Fruit fly (Drosophila melanogaster): ENCODE results near the gene Reph.

Reph gene

dm6 chr2L:3789290-3790067 is 13.9 kb upstream of the Reph start (continued):
- TF ChIP-seq CG10321 (GFP tag; IDR thresholded peaks at IDR 0.05) (no peak), zfh1 (GFP tag; IDR thresholded peaks at IDR 0.05) (peak; percentile 91), Lhr (GFP tag; optimal IDR thresholded peaks at IDR 0.05) (peak; percentile 67), dm (GFP tag; optimal IDR thresholded peaks at IDR 0.05) (no peak), dmrt11E (tag; optimal IDR thresholded peaks at IDR 0.05) (peak; percentile 82), Oaz (GFP tag; IDR thresholded peaks at IDR 0.05) (peak; percentile 33; the same call in 1 of the 2 replicates), CG14050 (GFP tag; IDR thresholded peaks at IDR 0.05) (peak; percentile 63), jigr1 (GFP tag; IDR thresholded peaks at IDR 0.05) (peak; percentile 17; the same call in 1 of the 3 replicates), Adf1 (GFP tag; IDR thresholded peaks at IDR 0.05) (no peak), Ravus (GFP tag; IDR thresholded peaks at IDR 0.05) (no peak; the same call in 1 of the 2 replicates), CG3838 (GFP tag; optimal IDR thresholded peaks at IDR 0.05) (no peak), schlank (tag; optimal IDR thresholded peaks at IDR 0.05) (no peak), CG30403 (GFP tag; optimal IDR thresholded peaks at IDR 0.05) (peak; percentile 71), bowl (GFP tag; IDR thresholded peaks at IDR 0.05) (peak; percentile 75), lab (GFP tag; optimal IDR thresholded peaks at IDR 0.05) (peak; percentile 66), so (GFP tag; IDR thresholded peaks at IDR 0.05) (peak; percentile 67), vvl (GFP tag; IDR thresholded peaks at IDR 0.05) (peak; percentile 96), YL-1 (GFP tag; optimal IDR thresholded peaks at IDR 0.05) (peak; percentile 5), D19B (GFP tag; optimal IDR thresholded peaks at IDR 0.05) (no peak), Ada2b (GFP tag; IDR thresholded peaks at IDR 0.05) (peak; percentile 65; the same call in 1 of the 2 replicates), CG17912 (GFP tag; optimal IDR thresholded peaks at IDR 0.05) (no peak), CG12942 (GFP tag; optimal IDR thresholded peaks at IDR 0.05) (peak; percentile 61), Hr78 (GFP tag; optimal IDR thresholded peaks at IDR 0.05) (peak in 1 of 2 experiments; percentile 77), CG6765 (GFP tag; optimal IDR thresholded peaks at IDR 0.05) (no peak), Hmr (GFP tag; optimal IDR thresholded peaks at IDR 0.05) (peak; percentile 41), CG9609 (GFP tag; optimal IDR thresholded peaks at IDR 0.05) (no peak), CG30431 (GFP tag; optimal IDR thresholded peaks at IDR 0.05) (peak; percentile 46), unc-4 (GFP tag; IDR thresholded peaks at IDR 0.05; ENCODE audit: partially characterized antibody) (no peak), CG10267 (tag; optimal IDR thresholded peaks at IDR 0.05) (peak; percentile 84), crol (GFP tag; IDR thresholded peaks at IDR 0.05) (peak; percentile 79), CG18599 (GFP tag; optimal IDR thresholded peaks at IDR 0.05) (peak; percentile 72), CG42726 (GFP tag; IDR thresholded peaks at IDR 0.05; ENCODE audit: partially characterized antibody) (no peak), gfzf (GFP tag; optimal IDR thresholded peaks at IDR 0.05) (no peak), lmd (GFP tag; IDR thresholded peaks at IDR 0.05) (peak; percentile 79), BtbVII (GFP tag; optimal IDR thresholded peaks at IDR 0.05) (peak; percentile 54), lov (optimal IDR thresholded peaks at IDR 0.05) (no peak), lov (GFP tag; IDR thresholded peaks at IDR 0.05) (peak; percentile 84; the same call in 2 of the 3 replicates), lola (GFP tag; optimal IDR thresholded peaks at IDR 0.05) (peak in 1 of 3 experiments; percentile 80), Fer2 (tag; optimal IDR thresholded peaks at IDR 0.05) (no peak), CG14667 (GFP tag; IDR thresholded peaks at IDR 0.05) (peak; percentile 75), wdn (GFP tag; IDR thresholded peaks at IDR 0.05) (no peak), GATAe (GFP tag; conservative IDR thresholded peaks at IDR 0.05) (no peak; the same call in 1 of the 2 replicates), cg (GFP tag; optimal IDR thresholded peaks at IDR 0.05) (peak; percentile 53), Aef1 (GFP tag; IDR thresholded peaks at IDR 0.05) (peak; percentile 56), CG6791 (GFP tag; IDR thresholded peaks at IDR 0.05; ENCODE audit: partially characterized antibody) (no peak), CG9817 (tag; optimal IDR thresholded peaks at IDR 0.05) (peak; percentile 39), ro (GFP tag; IDR thresholded peaks at IDR 0.05) (peak; percentile 44; the same call in 1 of the 2 replicates), trem (tag; optimal IDR thresholded peaks at IDR 0.05) (peak; percentile 88), org-1 (GFP tag; optimal IDR thresholded peaks at IDR 0.05) (peak; percentile 58)
